Fruit fly (Drosophila melanogaster) whole organism, embryonic: Measurements from ENCODE around the gene CG12241.

Source experiments
- Atf6 ChIP-seq: fragments of 200-800 bp; sonication (Bioruptor generic); IDR thresholded peaks from 2 replicates; pipeline ENCODE4 v1.3.6; 2022; ENCODE audit warnings: missing biosample characterization, missing genetic modification characterization
- Bgb ChIP-seq: fragments of 200-800 bp; sonication (Bioruptor generic); IDR thresholded peaks from 2 replicates; pipeline ENCODE4 v1.3.6; 2022; ENCODE audit warnings: missing biosample characterization, missing genetic modification characterization; ENCODE audit not compliant: partially characterized antibody
- BtbVII ChIP-seq: fragments of 200-800 bp; sonication (Bioruptor generic); optimal IDR thresholded peaks from 3 replicates; lab custom pipeline; 2017; ENCODE audit warnings: missing biosample characterization, mild to moderate bottlenecking, missing genetic modification characterization
- CG10543 ChIP-seq: fragments of 200-800 bp; sonication (Bioruptor generic); optimal IDR thresholded peaks from 3 replicates; lab custom pipeline; 2017; ENCODE audit warnings: missing biosample characterization, mild to moderate bottlenecking, missing genetic modification characterization, moderate library complexity
- CG11085 ChIP-seq: fragments of 200-800 bp; sonication (Bioruptor generic); IDR thresholded peaks from 2 replicates; pipeline ENCODE4 v1.3.6; 2022; ENCODE audit warnings: missing biosample characterization, missing genetic modification characterization
- CG11695 ChIP-seq: fragments of 200-800 bp; sonication (Bioruptor generic); IDR thresholded peaks from 3 replicates; pipeline ENCODE4 v1.3.6; 2022; ENCODE audit warnings: missing biosample characterization, missing genetic modification characterization
- CG13894 ChIP-seq: fragments of 200-800 bp; sonication (Bioruptor generic); optimal IDR thresholded peaks from 3 replicates; lab custom pipeline; 2018; ENCODE audit warnings: missing biosample characterization, mild to moderate bottlenecking, missing genetic modification characterization, moderate library complexity
- CG14860 ChIP-seq: fragments of 200-800 bp; sonication (Bioruptor generic); IDR thresholded peaks from 3 replicates; pipeline ENCODE4 v1.3.6; 2022; ENCODE audit warnings: missing biosample characterization, missing genetic modification characterization; ENCODE audit not compliant: partially characterized antibody
- CG1602 ChIP-seq: fragments of 200-800 bp; sonication (Bioruptor generic); optimal IDR thresholded peaks from 3 replicates; lab custom pipeline; 2016; ENCODE audit warnings: missing biosample characterization, missing genetic modification characterization
- CG1647 ChIP-seq: fragments of 200-800 bp; sonication (Bioruptor generic); optimal IDR thresholded peaks from 3 replicates; lab custom pipeline; 2016; ENCODE audit warnings: missing biosample characterization, missing genetic modification characterization
- CG2199 ChIP-seq: fragments of 200-800 bp; sonication (Bioruptor generic); IDR thresholded peaks from 3 replicates; pipeline ENCODE4 v1.3.6; 2022; ENCODE audit warnings: missing biosample characterization, missing genetic modification characterization
- CG30020 ChIP-seq: fragments of 200-800 bp; optimal IDR thresholded peaks from 2 replicates; lab custom pipeline; 2019; ENCODE audit warnings: missing biosample characterization, mild to moderate bottlenecking, missing genetic modification characterization, moderate library complexity
- CG3838 ChIP-seq: fragments of 200-800 bp; sonication (Bioruptor generic); optimal IDR thresholded peaks from 3 replicates; lab custom pipeline; 2016; ENCODE audit warnings: missing biosample characterization, missing genetic modification characterization
- CG4360 ChIP-seq: fragments of 200-800 bp; sonication (Bioruptor generic); IDR thresholded peaks from 2 replicates; pipeline ENCODE4 v1.3.6; 2022; ENCODE audit warnings: missing biosample characterization, missing genetic modification characterization
- CG6175 ChIP-seq: fragments of 200-800 bp; sonication (Bioruptor generic); IDR thresholded peaks from 3 replicates; pipeline ENCODE4 v1.3.6; 2022; ENCODE audit warnings: missing biosample characterization, missing genetic modification characterization
- CG6765 ChIP-seq: fragments of 200-800 bp; sonication (Bioruptor generic); optimal IDR thresholded peaks from 3 replicates; lab custom pipeline; 2017; ENCODE audit warnings: missing biosample characterization, mild to moderate bottlenecking, missing genetic modification characterization
- CG7357 ChIP-seq: fragments of 200-800 bp; sonication (Bioruptor generic); IDR thresholded peaks from 3 replicates; pipeline ENCODE4 v1.3.6; 2022; ENCODE audit warnings: missing biosample characterization, missing genetic modification characterization
- CG7963 ChIP-seq: fragments of 200-800 bp; sonication (Bioruptor generic); IDR thresholded peaks from 3 replicates; pipeline ENCODE4 v1.3.6; 2022; ENCODE audit warnings: missing biosample characterization, missing genetic modification characterization; ENCODE audit not compliant: partially characterized antibody
- CG7987 ChIP-seq: fragments of 200-800 bp; sonication (Bioruptor generic); optimal IDR thresholded peaks from 2 replicates; lab custom pipeline; 2018; ENCODE audit warnings: missing biosample characterization, mild to moderate bottlenecking, missing genetic modification characterization, moderate library complexity
- CG8290 ChIP-seq, 3 experiments: fragments of 200-800 bp; sonication (Bioruptor generic); optimal IDR thresholded peaks; 2 replicates each; lab custom pipeline; 2016 to 2019; ENCODE audit warnings: missing biosample characterization in 3 of 3, missing genetic modification characterization in 3 of 3, mild to moderate bottlenecking in 2 of 3, moderate library complexity in 1 of 3
- CG8765 ChIP-seq: fragments of 200-800 bp; sonication (Bioruptor generic); IDR thresholded peaks from 2 replicates; pipeline ENCODE4 v1.3.6; 2022; ENCODE audit warnings: missing biosample characterization, missing genetic modification characterization
- HLHmδ ChIP-seq: fragments of 200-800 bp; sonication (Bioruptor generic); optimal IDR thresholded peaks from 2 replicates; lab custom pipeline; 2018; ENCODE audit warnings: missing biosample characterization, mild to moderate bottlenecking, missing genetic modification characterization, moderate library complexity
- HmgZ ChIP-seq: fragments of 200-800 bp; sonication (Bioruptor generic); optimal IDR thresholded peaks from 2 replicates; lab custom pipeline; 2018; ENCODE audit warnings: missing biosample characterization, mild to moderate bottlenecking, missing genetic modification characterization
- Hmr ChIP-seq: fragments of 200-800 bp; sonication (Bioruptor generic); optimal IDR thresholded peaks from 3 replicates; lab custom pipeline; 2017; ENCODE audit warnings: mild to moderate bottlenecking, missing biosample characterization, missing genetic modification reagents, missing genetic modification characterization
- Hr78 ChIP-seq, 2 experiments: fragments of 200-800 bp in 1 of 2; fragments of >200 bp in 1 of 2; sonication (Bioruptor generic) in 1 of 2; optimal IDR thresholded peaks; 2 replicates each; lab custom pipeline; 2017 to 2019; ENCODE audit warnings: missing biosample characterization in 2 of 2, missing genetic modification characterization in 2 of 2, mild to moderate bottlenecking in 1 of 2, moderate library complexity in 1 of 2
- MBD-R2 ChIP-seq: fragments of 200-800 bp; sonication (Bioruptor generic); IDR thresholded peaks from 2 replicates; pipeline ENCODE4 v1.3.6; 2022; ENCODE audit warnings: missing biosample characterization, missing genetic modification characterization
- Mes4 ChIP-seq: fragments of 200-800 bp; sonication (Bioruptor generic); optimal IDR thresholded peaks from 2 replicates; lab custom pipeline; 2016; ENCODE audit warnings: missing biosample characterization, missing genetic modification characterization
- Pdp1 ChIP-seq, 2 experiments: fragments of 200-800 bp; sonication (Bioruptor generic); optimal IDR thresholded peaks; 3 replicates each; lab custom pipeline; 2016; ENCODE audit warnings: missing biosample characterization in 2 of 2, missing genetic modification characterization in 2 of 2, mild to moderate bottlenecking in 1 of 2, moderate library complexity in 1 of 2
- Rfx ChIP-seq: fragments of 200-800 bp; sonication (Bioruptor generic); IDR thresholded peaks from 2 replicates; pipeline ENCODE4 v1.3.6; 2022; ENCODE audit warnings: missing biosample characterization, missing genetic modification characterization
- Six4 ChIP-seq: fragments of 200-800 bp; sonication (Bioruptor generic); optimal IDR thresholded peaks from 2 replicates; lab custom pipeline; 2016; ENCODE audit warnings: missing biosample characterization, missing genetic modification characterization
- Vsx1 ChIP-seq: fragments of 200-800 bp; sonication (Bioruptor generic); optimal IDR thresholded peaks from 2 replicates; lab custom pipeline; 2017; ENCODE audit warnings: missing biosample characterization, mild to moderate bottlenecking, missing genetic modification characterization, missing genetic modification reagents
- Xrp1 ChIP-seq: fragments of 200-800 bp; sonication (Bioruptor generic); IDR thresholded peaks from 2 replicates; pipeline ENCODE4 v1.3.6; 2022; ENCODE audit warnings: missing biosample characterization, missing genetic modification characterization
- ab ChIP-seq: fragments of 200-800 bp; sonication (Bioruptor generic); optimal IDR thresholded peaks from 2 replicates; lab custom pipeline; 2016; ENCODE audit warnings: missing biosample characterization, missing genetic modification characterization
- ac ChIP-seq: fragments of 200-800 bp; sonication (Bioruptor generic); optimal IDR thresholded peaks from 3 replicates; lab custom pipeline; 2017; ENCODE audit warnings: missing biosample characterization, mild to moderate bottlenecking, missing genetic modification characterization
- chinmo ChIP-seq: fragments of 200-800 bp; sonication (Bioruptor generic); IDR thresholded peaks from 4 replicates; pipeline ENCODE4 v1.3.6; 2022; ENCODE audit warnings: missing biosample characterization, missing genetic modification characterization; ENCODE audit not compliant: partially characterized antibody
- crol ChIP-seq: fragments of 200-800 bp; sonication (Bioruptor generic); IDR thresholded peaks from 2 replicates; pipeline ENCODE4 v1.3.6; 2022; ENCODE audit warnings: missing biosample characterization, missing genetic modification characterization
- esg ChIP-seq: fragments of 200-800 bp; sonication (Bioruptor generic); conservative IDR thresholded peaks from 2 replicates; pipeline ENCODE4 v1.3.6; 2022; ENCODE audit warnings: missing biosample characterization, missing genetic modification characterization
- exex ChIP-seq: fragments of 200-800 bp; sonication (Bioruptor generic); optimal IDR thresholded peaks from 4 replicates; lab custom pipeline; 2018; ENCODE audit warnings: missing biosample characterization, mild to moderate bottlenecking, missing genetic modification characterization, moderate library complexity
- gcm2 ChIP-seq: fragments of 200-800 bp; sonication (Bioruptor generic); optimal IDR thresholded peaks from 2 replicates; lab custom pipeline; 2016; ENCODE audit warnings: missing biosample characterization, missing genetic modification characterization
- gro ChIP-seq: fragments of 200-800 bp; sonication (Bioruptor generic); optimal IDR thresholded peaks from 2 replicates; lab custom pipeline; 2016; ENCODE audit warnings: missing biosample characterization, missing genetic modification characterization
- lab ChIP-seq: fragments of 200-800 bp; sonication (Bioruptor generic); optimal IDR thresholded peaks from 3 replicates; lab custom pipeline; 2017; ENCODE audit warnings: missing biosample characterization, missing genetic modification characterization, mild to moderate bottlenecking, moderate library complexity, missing genetic modification reagents
- rib ChIP-seq: fragments of 200-800 bp; sonication (Bioruptor generic); IDR thresholded peaks from 2 replicates; pipeline ENCODE4 v1.3.6; 2022; ENCODE audit warnings: missing biosample characterization, missing genetic modification characterization
- sens ChIP-seq: fragments of 200-800 bp; sonication (Bioruptor generic); peaks from one replicate; lab custom pipeline; 2016; ENCODE audit warnings: missing biosample characterization, missing genetic modification characterization
- sna ChIP-seq: fragments of 200-800 bp; sonication (Bioruptor generic); IDR thresholded peaks from 2 replicates; pipeline ENCODE4 v1.3.6; 2022; ENCODE audit warnings: missing biosample characterization, missing genetic modification characterization; ENCODE audit not compliant: partially characterized antibody
- sqz ChIP-seq: fragments of 200-800 bp; sonication (Bioruptor generic); optimal IDR thresholded peaks from 3 replicates; lab custom pipeline; 2018; ENCODE audit warnings: missing biosample characterization, mild to moderate bottlenecking, missing genetic modification characterization
- sug ChIP-seq: fragments of 200-800 bp; optimal IDR thresholded peaks from 2 replicates; lab custom pipeline; 2019; ENCODE audit warnings: missing biosample characterization, mild to moderate bottlenecking, missing genetic modification characterization, moderate library complexity
- usp ChIP-seq: fragments of >200 bp; optimal IDR thresholded peaks from 2 replicates; lab custom pipeline; 2017; ENCODE audit warnings: missing biosample characterization, missing genetic modification characterization
- vvl ChIP-seq: fragments of 200-800 bp; sonication (Bioruptor generic); IDR thresholded peaks from 2 replicates; pipeline ENCODE4 v1.3.6; 2022; ENCODE audit warnings: missing biosample characterization, missing genetic modification characterization

CG12241 gene

DNA sequence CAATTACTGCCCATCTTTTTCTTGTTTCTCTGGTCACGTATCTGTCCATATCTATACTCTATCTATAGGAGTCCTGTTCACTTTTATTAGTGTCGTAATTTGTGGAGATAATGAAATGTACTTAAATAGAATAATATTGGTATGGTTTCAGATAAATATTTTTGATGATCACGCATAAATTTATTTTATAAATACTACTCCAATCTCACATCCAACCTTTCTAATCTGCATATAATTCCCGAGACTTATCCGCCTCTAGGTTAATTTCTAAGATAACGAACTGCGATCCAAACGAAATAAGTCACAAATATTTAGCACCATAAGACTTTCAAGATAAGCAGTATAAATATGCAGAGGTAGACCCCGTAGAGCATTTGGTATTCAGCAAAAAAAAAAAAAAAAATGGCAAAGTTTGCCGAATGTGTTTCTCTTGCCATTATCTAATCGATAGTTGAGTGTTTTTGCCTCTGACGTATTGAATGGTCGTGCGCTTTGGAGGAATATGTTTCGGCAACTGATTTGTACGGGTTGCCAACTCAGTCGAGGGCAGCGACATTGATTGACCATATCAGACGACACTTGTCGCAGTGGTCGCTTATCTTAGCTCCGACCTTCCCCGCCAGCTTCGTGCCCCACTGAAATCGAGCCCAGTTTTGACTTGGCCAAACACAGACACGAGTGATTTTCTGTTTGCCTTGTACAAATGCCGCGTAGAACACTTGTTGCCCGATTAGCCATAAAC is 20.8 kb upstream of the CG12241 start (continued):
- TF ChIP-seq lab (GFP tag; lab: Kevin White, UChicago) (peak; percentile 40), Vsx1 (peak; percentile 30), CG10543 (peak; percentile 37), crol (peak; percentile 64; the same call in 1 of the 2 replicates), Rfx (no peak), Hmr (GFP tag; lab: Kevin White, UChicago) (peak; percentile 6), HmgZ (tag; lab: Kevin White, UChicago) (peak; percentile 19), rib (GFP tag; lab: Robert Waterston, UW) (peak; percentile 47; the same call in 1 of the 2 replicates), CG3838 (GFP tag; lab: Kevin White, UChicago) (no peak), Hr78 (GFP tag; optimal IDR thresholded peaks at IDR 0.05; lab: Kevin White, UChicago) (peak in 1 of 2 experiments; percentile 17), CG8290 (GFP tag; optimal IDR thresholded peaks at IDR 0.05; lab: Kevin White, UChicago) (no peak), CG8290 (tag; optimal IDR thresholded peaks at IDR 0.05; lab: Kevin White, UChicago) (peak in 1 of 2 experiments; percentile 8), CG7987 (GFP tag; lab: Kevin White, UChicago) (peak; percentile 7), CG7357 (GFP tag; lab: Robert Waterston, UW) (no peak), CG11695 (GFP tag; lab: Robert Waterston, UW) (0 out of 3 replicates have a peak, but pooled peaks have one; percentile 7), Bgb (GFP tag; lab: Robert Waterston, UW) (0 out of 2 replicates have a peak, but pooled peaks have one; percentile 8), esg (GFP tag; lab: Robert Waterston, UW) (no peak), sug (tag; lab: Kevin White, UChicago) (peak; percentile 90), CG14860 (GFP tag; lab: Robert Waterston, UW) (no peak), CG6175 (GFP tag; lab: Robert Waterston, UW) (0 out of 3 replicates have a peak, but pooled peaks have one; percentile 27), exex (peak; percentile 72), gro (GFP tag; lab: Kevin White, UChicago) (peak; percentile 26), CG6765 (GFP tag; lab: Kevin White, UChicago) (peak; percentile 4), usp (no peak), BtbVII (GFP tag; lab: Kevin White, UChicago) (peak; percentile 76), MBD-R2 (GFP tag; lab: Robert Waterston, UW) (0 out of 2 replicates have a peak, but pooled peaks have one; percentile 8)

DNA sequence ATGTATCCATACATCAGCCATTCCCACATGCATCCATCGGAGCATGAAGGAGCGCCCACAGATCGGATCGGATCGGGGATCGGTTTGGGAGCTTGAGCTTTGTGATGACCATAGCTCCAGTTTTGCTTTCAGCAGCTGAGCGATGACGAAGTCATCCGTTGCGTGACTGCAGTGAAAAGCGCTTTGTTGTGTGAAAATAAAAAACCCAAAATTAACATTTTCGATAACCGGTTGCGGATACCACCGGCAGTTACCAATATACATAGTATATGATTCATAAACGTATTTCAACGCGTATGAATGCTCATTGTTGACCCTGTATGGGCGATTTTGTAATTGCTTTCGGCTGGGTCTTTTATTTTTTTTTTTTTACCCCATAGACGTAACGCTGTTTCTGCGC is 13.8 kb upstream of the CG12241 start:
- no peak for TF ChIP-seq CG8765
- peak in 1 of 2 experiments; percentile 48 for TF ChIP-seq Pdp1 (GFP tag; optimal IDR thresholded peaks at IDR 0.05; lab: Kevin White, UChicago)
- TF ChIP-seq CG7963 (GFP tag; lab: Robert Waterston, UW) = 0 out of 3 replicates have a peak, but pooled peaks have one; percentile 19
- no peak for TF ChIP-seq Mes4 (GFP tag; lab: Kevin White, UChicago)
- TF ChIP-seq CG1602 (GFP tag; lab: Kevin White, UChicago) = no peak
- TF ChIP-seq CG30020 (tag; lab: Kevin White, UChicago) = no peak
- TF ChIP-seq HLHmδ = no peak
- 0 out of 3 replicates have a peak, but pooled peaks have one; percentile 35 for TF ChIP-seq CG2199 (GFP tag; lab: Robert Waterston, UW)
- TF ChIP-seq CG4360 (GFP tag; lab: Robert Waterston, UW) = no peak
- TF ChIP-seq Atf6 (GFP tag; lab: Robert Waterston, UW) = no peak
- TF ChIP-seq vvl (GFP tag; lab: Robert Waterston, UW) = peak; percentile 61; the same call in 1 of the 2 replicates
- TF ChIP-seq CG13894 (tag; lab: Kevin White, UChicago) = peak; percentile 20
- TF ChIP-seq sens (GFP tag; lab: Kevin White, UChicago) = peak; percentile 40
- TF ChIP-seq chinmo (GFP tag; lab: Robert Waterston, UW) = 0 out of 4 replicates have a peak, but pooled peaks have one; percentile 35
- no peak for TF ChIP-seq gcm2 (GFP tag; lab: Kevin White, UChicago)
- TF ChIP-seq ab (GFP tag; lab: Kevin White, UChicago) = no peak
- TF ChIP-seq CG1647 (GFP tag; lab: Kevin White, UChicago) = no peak
- TF ChIP-seq Xrp1 (GFP tag; lab: Robert Waterston, UW) = no peak
- TF ChIP-seq CG11085 (GFP tag; lab: Robert Waterston, UW) = no peak
- no peak for TF ChIP-seq sna (GFP tag; lab: Robert Waterston, UW)
- no peak for TF ChIP-seq ac
- peak; percentile 61 for TF ChIP-seq sqz
- no peak for TF ChIP-seq Six4 (GFP tag; lab: Kevin White, UChicago)
